Fruit fly (Drosophila melanogaster) whole organism, pupa: Measurements from ENCODE around the gene Gyc89Da.

ENCODE experiments used
- CG10348 ChIP-seq: fragments of 200-800 bp; sonication (Bioruptor generic); IDR thresholded peaks from 2 replicates; pipeline ENCODE4 v1.3.6; 2022; ENCODE audit warnings: missing biosample characterization, missing genetic modification characterization
- CG12605 ChIP-seq: fragments of 200-800 bp; sonication (Bioruptor generic); IDR thresholded peaks from 2 replicates; pipeline ENCODE4 v1.3.6; 2022; ENCODE audit warnings: missing biosample characterization, missing genetic modification characterization
- CG13204 ChIP-seq: fragments of 200-800 bp; sonication (Bioruptor generic); optimal IDR thresholded peaks from 2 replicates; lab custom pipeline; 2018; ENCODE audit warnings: missing biosample characterization, mild to moderate bottlenecking, missing genetic modification characterization, moderate library complexity
- CG14655 ChIP-seq: fragments of 200-800 bp; sonication (Bioruptor generic); optimal IDR thresholded peaks from 3 replicates; lab custom pipeline; 2017; ENCODE audit warnings: mild to moderate bottlenecking, missing biosample characterization, missing genetic modification reagents, missing genetic modification characterization
- CG15710 ChIP-seq: fragments of 200-800 bp; sonication (Bioruptor generic); optimal IDR thresholded peaks from 2 replicates; lab custom pipeline; 2018; ENCODE audit warnings: missing biosample characterization, mild to moderate bottlenecking, missing genetic modification characterization, moderate library complexity
- CG17806 ChIP-seq: fragments of 200-800 bp; sonication (Bioruptor generic); optimal IDR thresholded peaks from 2 replicates; lab custom pipeline; 2018; ENCODE audit warnings: missing biosample characterization, mild to moderate bottlenecking, missing genetic modification characterization, moderate library complexity
- CG32121 ChIP-seq: fragments of 200-800 bp; sonication (Bioruptor generic); IDR thresholded peaks from 2 replicates; pipeline ENCODE4 v1.3.6; 2022; ENCODE audit warnings: missing biosample characterization, missing genetic modification characterization
- CG34367 ChIP-seq: fragments of 200-800 bp; sonication (Bioruptor generic); optimal IDR thresholded peaks from 2 replicates; lab custom pipeline; 2018; ENCODE audit warnings: missing biosample characterization, mild to moderate bottlenecking, missing genetic modification characterization
- CG4496 ChIP-seq: fragments of 200-800 bp; sonication (Bioruptor generic); IDR thresholded peaks from 3 replicates; pipeline ENCODE4 v1.3.6; 2022; ENCODE audit warnings: missing biosample characterization, missing genetic modification characterization
- CG8159 ChIP-seq: fragments of 200-800 bp; sonication (Bioruptor generic); optimal IDR thresholded peaks from 3 replicates; lab custom pipeline; 2018; ENCODE audit warnings: missing biosample characterization, mild to moderate bottlenecking, missing genetic modification characterization, moderate library complexity
- CG8301 ChIP-seq: fragments of 200-800 bp; sonication (Bioruptor generic); optimal IDR thresholded peaks from 2 replicates; lab custom pipeline; 2018; ENCODE audit warnings: missing biosample characterization, mild to moderate bottlenecking, missing genetic modification characterization
- CG9948 ChIP-seq: fragments of 200-800 bp; sonication (Bioruptor generic); optimal IDR thresholded peaks from 2 replicates; lab custom pipeline; 2018; ENCODE audit warnings: missing biosample characterization, mild to moderate bottlenecking, missing genetic modification characterization, moderate library complexity
- D1 ChIP-seq: fragments of 200-800 bp; sonication (Bioruptor generic); optimal IDR thresholded peaks from 2 replicates; lab custom pipeline; 2018; ENCODE audit warnings: missing biosample characterization, mild to moderate bottlenecking, missing genetic modification characterization, moderate library complexity
- EcR ChIP-seq: fragments of 200-800 bp; sonication (Bioruptor generic); optimal IDR thresholded peaks from 3 replicates; lab custom pipeline; 2019; ENCODE audit warnings: missing biosample characterization, missing genetic modification characterization, mild to moderate bottlenecking, moderate library complexity, missing genetic modification reagents
- Ets98B ChIP-seq: fragments of 200-800 bp; sonication (Bioruptor generic); IDR thresholded peaks from 2 replicates; pipeline ENCODE4 v1.3.6; 2022; ENCODE audit warnings: missing biosample characterization, missing genetic modification characterization
- Pif1A ChIP-seq: fragments of 200-800 bp; sonication (Bioruptor generic); optimal IDR thresholded peaks from 3 replicates; lab custom pipeline; 2016; ENCODE audit warnings: missing biosample characterization, missing genetic modification characterization
- Pif1B ChIP-seq: fragments of 200-800 bp; sonication (Bioruptor generic); optimal IDR thresholded peaks from 3 replicates; lab custom pipeline; 2016; ENCODE audit warnings: missing biosample characterization, missing genetic modification characterization
- Snoo ChIP-seq: fragments of 200-800 bp; sonication (Bioruptor generic); optimal IDR thresholded peaks from 3 replicates; lab custom pipeline; 2017; ENCODE audit warnings: missing biosample characterization, mild to moderate bottlenecking, missing genetic modification characterization, inconsistent platforms
- fd96Ca ChIP-seq: fragments of 200-800 bp; sonication (Bioruptor generic); IDR thresholded peaks from 3 replicates; pipeline ENCODE4 v1.3.6; 2022; ENCODE audit warnings: missing biosample characterization, missing genetic modification characterization
- gl ChIP-seq: fragments of 200-800 bp; sonication (Bioruptor generic); optimal IDR thresholded peaks from 2 replicates; lab custom pipeline; 2018; ENCODE audit warnings: missing biosample characterization, mild to moderate bottlenecking, missing genetic modification characterization
- rn ChIP-seq: fragments of 200-800 bp; sonication (Bioruptor generic); IDR thresholded peaks from 2 replicates; pipeline ENCODE4 v1.3.6; 2022; ENCODE audit warnings: missing biosample characterization, missing genetic modification characterization

Gene Gyc89Da

DNA sequence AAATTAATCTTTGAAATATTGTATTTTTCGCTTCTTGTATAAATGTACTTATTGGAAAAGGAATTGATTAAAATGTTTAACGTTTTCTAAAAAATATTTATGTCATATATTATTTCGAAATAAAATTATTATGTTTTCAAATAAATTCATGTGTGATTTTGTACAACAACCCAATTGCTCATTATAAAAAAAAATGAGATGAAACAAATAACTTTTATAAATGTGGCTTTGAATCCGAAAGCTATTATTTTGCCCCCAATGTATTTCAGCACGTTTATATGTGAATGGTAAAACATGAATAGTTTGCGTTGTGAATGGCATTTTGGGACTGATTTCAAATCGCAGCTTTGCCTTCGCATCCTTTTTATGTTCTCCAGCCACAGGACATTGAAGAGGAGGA, 37.8 kb upstream of the Gyc89Da start, which contains the start of gene CG14881:
Gene CG14881 (plus strand): TSS at position 301 of the 400 bp plus-strand sequence.
- TF ChIP-seq CG10348 (GFP tag; lab: Robert Waterston, UW): no peak
- TF ChIP-seq CG34367 (tag; lab: Kevin White, UChicago): no peak
- no peak for TF ChIP-seq gl
- TF ChIP-seq CG12605 (GFP tag; lab: Robert Waterston, UW): no peak
- no peak for TF ChIP-seq fd96Ca (GFP tag; lab: Robert Waterston, UW)
- TF ChIP-seq rn (GFP tag; lab: Robert Waterston, UW): no peak
- no peak for TF ChIP-seq Pif1B (GFP tag; lab: Kevin White, UChicago)

DNA sequence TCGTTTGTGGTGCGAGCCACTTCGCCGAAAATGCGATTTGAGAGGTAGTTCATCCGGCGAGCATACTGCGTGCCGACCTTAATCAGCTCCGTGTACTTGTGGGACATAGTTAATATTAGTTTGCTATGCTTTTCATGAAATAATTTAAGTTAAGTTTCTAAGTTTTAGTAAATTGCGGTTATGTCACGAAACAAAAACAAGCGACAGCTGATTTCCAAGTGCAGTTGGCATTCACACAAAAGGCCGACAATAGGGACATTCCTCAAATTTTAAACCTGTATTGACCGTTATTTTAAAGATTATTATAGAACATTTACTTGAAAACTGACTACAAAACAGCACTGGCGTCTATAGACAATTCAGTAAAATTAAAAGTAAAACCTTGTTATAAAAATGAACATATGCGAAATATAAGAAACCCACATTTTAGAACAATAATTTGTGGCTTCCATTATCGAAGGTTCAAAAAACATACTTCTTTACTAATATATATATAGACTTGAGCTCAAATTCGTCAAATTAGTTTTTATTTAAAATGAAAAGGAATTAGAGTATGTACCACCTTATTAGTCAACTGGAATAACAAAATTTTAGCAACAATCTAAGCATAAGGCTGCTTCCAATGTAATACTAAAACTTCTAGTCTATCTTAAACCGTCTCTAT, 35.9 kb upstream of the Gyc89Da start, which contains the start of gene mRpS33:
Gene mRpS33 (minus strand): TSS at position 224 of the 664 bp plus-strand sequence.
- TF ChIP-seq Pif1A (GFP tag; lab: Kevin White, UChicago) (no peak), EcR (GFP tag; lab: Kevin White, UChicago) (no peak), fd96Ca (GFP tag; lab: Robert Waterston, UW) (no peak), gl (no peak), CG8159 (tag; lab: Kevin White, UChicago) (no peak), CG17806 (tag; lab: Kevin White, UChicago) (no peak), CG4496 (no peak), CG32121 (no peak), rn (GFP tag; lab: Robert Waterston, UW) (no peak), CG15710 (tag; lab: Kevin White, UChicago) (no peak), CG12605 (GFP tag; lab: Robert Waterston, UW) (no peak), Pif1B (GFP tag; lab: Kevin White, UChicago) (no peak), Ets98B (GFP tag; lab: Robert Waterston, UW) (no peak), Snoo (tag; lab: Kevin White, UChicago) (no peak), CG34367 (tag; lab: Kevin White, UChicago) (no peak)
- TF ChIP-seq, all 21 proteins: peak for 0

DNA sequence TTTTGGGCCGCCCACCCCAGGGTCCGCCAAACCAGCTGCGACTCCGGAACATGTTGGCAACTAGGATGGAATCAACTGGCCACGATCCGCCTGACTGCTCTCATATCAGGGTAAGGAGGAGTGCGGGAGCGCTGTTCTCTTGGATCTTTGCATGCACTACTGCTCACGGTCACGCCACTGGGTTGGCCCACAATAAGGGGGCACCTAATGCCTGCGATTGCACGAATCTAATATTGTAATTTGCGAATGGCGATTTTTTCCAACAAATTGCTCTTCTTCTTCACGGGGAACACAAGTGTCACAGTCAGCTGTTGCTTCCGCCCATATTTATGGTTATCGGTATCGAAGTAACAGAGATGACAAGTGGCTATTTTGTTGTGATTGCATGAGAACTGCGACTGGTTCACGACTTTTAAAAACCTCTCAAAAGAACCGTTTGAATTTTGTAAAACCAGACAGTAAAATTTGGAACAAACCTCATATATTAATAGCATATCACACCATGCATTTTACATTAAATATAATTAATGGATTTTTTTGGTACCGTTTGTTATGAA, 31.0 kb upstream of the Gyc89Da start, which contains the start of gene ema:
Gene ema (minus strand): TSS at position 295 of the 557 bp plus-strand sequence.
- TF ChIP-seq CG32121: 0 out of 2 replicates have a peak, but pooled peaks have one; percentile 18
- peak; percentile 36; the same call in 1 of the 2 replicates for TF ChIP-seq Ets98B (GFP tag; lab: Robert Waterston, UW)
- TF ChIP-seq CG12605 (GFP tag; lab: Robert Waterston, UW): no peak
- no peak for TF ChIP-seq CG4496
- no peak for TF ChIP-seq Pif1A (GFP tag; lab: Kevin White, UChicago)

DNA sequence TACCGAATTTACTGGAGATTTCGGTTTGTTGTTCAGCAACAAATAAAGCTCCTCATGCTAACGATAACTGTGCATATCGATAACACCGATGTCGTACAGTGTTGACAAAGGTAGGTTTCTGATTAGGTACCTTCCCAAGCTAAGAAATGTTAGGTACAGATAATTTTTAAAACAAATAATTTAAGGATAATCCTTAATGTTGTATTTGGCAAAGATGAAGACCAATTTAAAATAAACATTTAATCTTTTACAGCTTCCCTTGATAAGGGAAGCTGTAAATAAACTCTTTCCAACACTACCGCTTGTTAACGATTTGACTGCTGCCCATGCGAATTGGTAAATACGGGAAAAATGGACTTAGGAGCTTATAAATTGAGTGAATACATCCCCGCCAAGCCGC, 29.5 kb upstream of the Gyc89Da start, which contains the start of the genes Ttc1 and CG14882:
Gene Ttc1 (minus strand): TSS at position 71 of the 400 bp plus-strand sequence.
Gene CG14882 (plus strand): TSS at position 271 of the 400 bp plus-strand sequence.
- no peak for TF ChIP-seq D1 (tag; lab: Kevin White, UChicago)
- peak; percentile 87 for TF ChIP-seq CG32121
- peak; percentile 80 for TF ChIP-seq CG15710 (tag; lab: Kevin White, UChicago)
- no peak for TF ChIP-seq Pif1A (GFP tag; lab: Kevin White, UChicago)
- TF ChIP-seq Ets98B (GFP tag; lab: Robert Waterston, UW): peak; percentile 74
- peak; percentile 72 for TF ChIP-seq Snoo (tag; lab: Kevin White, UChicago)
- peak; percentile 70 for TF ChIP-seq CG9948 (tag; lab: Kevin White, UChicago)
- TF ChIP-seq CG8159 (tag; lab: Kevin White, UChicago): no peak
- no peak for TF ChIP-seq CG14655 (GFP tag; lab: Kevin White, UChicago)
- TF ChIP-seq CG12605 (GFP tag; lab: Robert Waterston, UW): peak; percentile 76
- peak; percentile 67; the same call in 1 of the 2 replicates for TF ChIP-seq CG10348 (GFP tag; lab: Robert Waterston, UW)
- no peak for TF ChIP-seq CG13204 (GFP tag; lab: Kevin White, UChicago)
- TF ChIP-seq gl: peak; percentile 16
- TF ChIP-seq Pif1B (GFP tag; lab: Kevin White, UChicago): no peak
- peak; percentile 74 for TF ChIP-seq CG4496
- TF ChIP-seq CG8301 (tag; lab: Kevin White, UChicago): peak; percentile 62
- peak; percentile 64 for TF ChIP-seq CG34367 (tag; lab: Kevin White, UChicago)
- no peak for TF ChIP-seq EcR (GFP tag; lab: Kevin White, UChicago)
- TF ChIP-seq rn (GFP tag; lab: Robert Waterston, UW): peak; percentile 61
- TF ChIP-seq CG17806 (tag; lab: Kevin White, UChicago): peak; percentile 59
- peak; percentile 44; the same call in 1 of the 3 replicates for TF ChIP-seq fd96Ca (GFP tag; lab: Robert Waterston, UW)

DNA sequence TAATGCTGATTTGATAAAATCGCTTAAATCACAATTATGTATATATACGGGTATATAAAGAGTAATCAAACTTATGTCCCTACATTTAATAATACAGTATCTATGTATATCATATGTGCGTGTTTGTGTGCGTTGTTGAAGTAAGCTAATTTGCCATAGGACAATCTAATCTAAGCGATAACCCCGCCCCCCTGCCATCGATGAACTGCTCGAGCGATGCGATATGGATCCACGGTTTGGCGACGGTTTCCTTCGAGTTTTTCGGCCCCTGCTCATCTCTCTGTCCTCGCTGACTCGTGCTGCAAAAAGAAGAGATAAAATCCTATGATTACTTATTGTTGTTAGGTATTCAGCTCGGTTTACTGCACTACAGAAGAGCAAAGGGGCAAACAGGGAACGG, 25.6 kb upstream of the Gyc89Da start:
- no peak for TF ChIP-seq CG17806 (tag; lab: Kevin White, UChicago)

DNA sequence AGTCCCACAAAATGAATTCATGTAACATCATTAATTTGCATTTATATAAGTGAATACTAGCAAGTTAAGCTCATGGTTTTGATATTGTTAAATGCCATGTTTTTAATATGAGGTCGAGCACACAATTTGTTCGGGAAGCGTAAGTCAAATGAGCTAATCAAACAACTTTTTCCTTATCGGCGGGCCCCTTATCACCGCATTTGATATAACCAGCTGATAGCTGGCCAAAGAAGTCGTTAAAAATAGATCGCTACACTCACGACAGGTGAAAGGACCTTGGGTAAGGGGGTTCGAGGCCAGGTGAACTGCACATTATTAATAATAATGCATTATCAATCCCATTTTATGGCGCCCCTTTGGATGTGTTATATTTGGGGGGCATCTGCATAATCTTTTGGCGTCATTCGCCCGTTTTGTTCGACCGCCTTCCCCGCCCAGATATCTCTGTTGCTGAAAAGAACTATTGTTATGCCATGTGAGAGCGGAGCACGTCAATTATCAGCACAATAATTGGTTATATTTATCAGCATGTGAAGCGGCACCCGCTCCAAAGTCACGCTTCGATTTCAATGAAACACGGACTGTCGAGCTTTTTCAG, 24.9 kb upstream of the Gyc89Da start:
- TF ChIP-seq rn (GFP tag; lab: Robert Waterston, UW): no peak
- no peak for TF ChIP-seq CG17806 (tag; lab: Kevin White, UChicago)
- TF ChIP-seq CG13204 (GFP tag; lab: Kevin White, UChicago): no peak
- TF ChIP-seq D1 (tag; lab: Kevin White, UChicago): no peak
- no peak for TF ChIP-seq Pif1B (GFP tag; lab: Kevin White, UChicago)
- TF ChIP-seq gl: no peak
- no peak for TF ChIP-seq EcR (GFP tag; lab: Kevin White, UChicago)
